Fruit fly (Drosophila melanogaster): ENCODE data around the gene CG11570.

The CG11570 gene

dm6 chr3L:11957669-11958333, at the start of gene CG11570, which contains the start of gene CG43294:
TSS of gene CG11570 (minus strand) at chr3L:11957769.
TSS of gene CG43294 (plus strand) at chr3L:11958283.
- no peak for TF ChIP-seq luna (GFP tag; optimal IDR thresholded peaks at IDR 0.05)

dm6 chr3L:12004136-12004535, 46.6 kb upstream of the CG11570 start:
- TF ChIP-seq CG12942 (GFP tag; optimal IDR thresholded peaks at IDR 0.05) (no peak), Rx (GFP tag; IDR thresholded peaks at IDR 0.05) (no peak), CG2120 (GFP tag; optimal IDR thresholded peaks at IDR 0.05) (no peak), CG3995 (GFP tag; optimal IDR thresholded peaks at IDR 0.05) (peak; percentile 5), br (optimal IDR thresholded peaks at IDR 0.05) (no peak), Hsf (GFP tag; optimal IDR thresholded peaks at IDR 0.05) (no peak), CG7745 (tag; optimal IDR thresholded peaks at IDR 0.05) (no peak), sd (tag; optimal IDR thresholded peaks at IDR 0.05) (peak; percentile 35), sim (GFP tag; IDR thresholded peaks at IDR 0.05) (no peak), tgo (GFP tag; IDR thresholded peaks at IDR 0.05) (no peak), CG15601 (tag; optimal IDR thresholded peaks at IDR 0.05) (peak; percentile 53), cwo (GFP tag; optimal IDR thresholded peaks at IDR 0.05) (peak; percentile 74), MBD-R2 (GFP tag; IDR thresholded peaks at IDR 0.05) (no peak), Xbp1 (GFP tag; optimal IDR thresholded peaks at IDR 0.05) (no peak), CG2199 (GFP tag; IDR thresholded peaks at IDR 0.05) (peak; percentile 44; the same call in 1 of the 3 replicates), CG2875 (GFP tag; optimal IDR thresholded peaks at IDR 0.05) (no peak), tll (GFP tag; optimal IDR thresholded peaks at IDR 0.05) (no peak), eyg (GFP tag; optimal IDR thresholded peaks at IDR 0.05) (no peak), rib (GFP tag; IDR thresholded peaks at IDR 0.05) (peak; percentile 11; the same call in 1 of the 2 replicates), unc-4 (GFP tag; IDR thresholded peaks at IDR 0.05; ENCODE audit: partially characterized antibody) (no peak), CG16813 (GFP tag; IDR thresholded peaks at IDR 0.05; ENCODE audit: partially characterized antibody) (no peak), CG6791 (GFP tag; IDR thresholded peaks at IDR 0.05; ENCODE audit: partially characterized antibody) (0 out of 3 replicates have a peak, but pooled peaks have one; percentile 43), Deaf1 (tag; optimal IDR thresholded peaks at IDR 0.05) (peak; percentile 74), CG15269 (tag; optimal IDR thresholded peaks at IDR 0.05) (no peak), mam (GFP tag; optimal IDR thresholded peaks at IDR 0.05) (no peak), CG8281 (tag; optimal IDR thresholded peaks at IDR 0.05) (no peak)

dm6 chr3L:12003457-12003856, 45.9 kb upstream of the CG11570 start:
- no peak for TF ChIP-seq crol (GFP tag; IDR thresholded peaks at IDR 0.05)
- TF ChIP-seq sd (tag; optimal IDR thresholded peaks at IDR 0.05): peak; percentile 35
- TF ChIP-seq Dfd (GFP tag; optimal IDR thresholded peaks at IDR 0.05): no peak
- TF ChIP-seq CG2129 (GFP tag; IDR thresholded peaks at IDR 0.05; ENCODE audit: partially characterized antibody): no peak
- TF ChIP-seq cwo (GFP tag; optimal IDR thresholded peaks at IDR 0.05): peak; percentile 56

dm6 chr3L:12002321-12003248, 45.0 kb upstream of the CG11570 start, which contains the start of the genes Pop2 and CG6928:
TSS of gene Pop2 (minus strand) at chr3L:12002915.
TSS of gene CG6928 (plus strand) at chr3L:12003155.
- no peak for TF ChIP-seq Hey (tag; optimal IDR thresholded peaks at IDR 0.05)
- peak; percentile 66; the same call in 2 of the 3 replicates for TF ChIP-seq H15 (GFP tag; IDR thresholded peaks at IDR 0.05)
- peak; percentile 62 for TF ChIP-seq CG13424 (tag; optimal IDR thresholded peaks at IDR 0.05)
- peak; percentile 74 for TF ChIP-seq CG4854 (GFP tag; optimal IDR thresholded peaks at IDR 0.05)
- no peak for TF ChIP-seq run (tag; optimal IDR thresholded peaks at IDR 0.05)
- TF ChIP-seq sisA (GFP tag; IDR thresholded peaks at IDR 0.05): peak; percentile 74
- TF ChIP-seq BtbVII (GFP tag; optimal IDR thresholded peaks at IDR 0.05): no peak
- TF ChIP-seq CG1602 (GFP tag; optimal IDR thresholded peaks at IDR 0.05): peak; percentile 81
- peak; percentile 84 for TF ChIP-seq nmo (GFP tag; optimal IDR thresholded peaks at IDR 0.05)
- peak; percentile 88 for TF ChIP-seq CG16813 (GFP tag; IDR thresholded peaks at IDR 0.05; ENCODE audit: partially characterized antibody)
- peak; percentile 67 for TF ChIP-seq sug (tag; optimal IDR thresholded peaks at IDR 0.05)
- TF ChIP-seq unc-4 (GFP tag; IDR thresholded peaks at IDR 0.05; ENCODE audit: partially characterized antibody): peak; percentile 88
- TF ChIP-seq chn (GFP tag; optimal IDR thresholded peaks at IDR 0.05): peak; percentile 87
- TF ChIP-seq Hmx (GFP tag; optimal IDR thresholded peaks at IDR 0.05): peak; percentile 47
- TF ChIP-seq Nf-YC (tag; optimal IDR thresholded peaks at IDR 0.05): peak; percentile 46

Measured in whole organism, embryonic.